Fruit fly (Drosophila melanogaster): ENCODE measurements around the gene Rheb.

Rheb gene

DNA sequence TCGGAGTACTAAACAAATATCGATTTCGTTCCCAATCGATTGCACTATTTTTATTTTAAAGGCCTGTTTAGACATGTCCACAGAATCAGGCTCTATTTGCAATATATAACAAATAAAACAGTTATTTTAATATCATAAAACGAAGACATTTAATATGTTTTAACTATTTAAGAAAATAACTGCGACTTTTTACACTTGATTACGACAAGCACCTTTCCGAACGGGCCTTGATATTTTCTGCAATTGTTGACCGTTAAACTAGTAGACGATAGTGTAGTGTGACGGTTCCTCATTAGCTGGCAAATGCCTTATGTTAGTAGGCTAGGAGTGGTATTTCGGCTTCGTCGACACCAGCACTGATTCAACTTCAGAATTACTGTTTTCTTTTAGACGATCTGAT, at the start of gene Rheb, which contains the start of gene CG2931:
Rheb (plus strand) TSS at position 332 of the 400 bp plus-strand sequence.
CG2931 (minus strand) TSS at position 26 of the 400 bp plus-strand sequence.
- TF ChIP-seq so (GFP tag; IDR thresholded peaks at IDR 0.05) (no peak), CG43689 (GFP tag; IDR thresholded peaks at IDR 0.05) (no peak), pum (GFP tag; optimal IDR thresholded peaks at IDR 0.05) (peak; percentile 53), CG13624 (GFP tag; optimal IDR thresholded peaks at IDR 0.05) (peak; percentile 30), Lim3 (GFP tag; IDR thresholded peaks at IDR 0.05) (no peak), CG12769 (tag; optimal IDR thresholded peaks at IDR 0.05) (no peak), CG30431 (GFP tag; optimal IDR thresholded peaks at IDR 0.05) (no peak), crol (GFP tag; IDR thresholded peaks at IDR 0.05) (no peak), CG8478 (optimal IDR thresholded peaks at IDR 0.05) (no peak), Hr39 (optimal IDR thresholded peaks at IDR 0.05) (no peak), Fer3 (tag; optimal IDR thresholded peaks at IDR 0.05) (peak; percentile 63), Atf6 (GFP tag; IDR thresholded peaks at IDR 0.05) (peak; percentile 67), CG8281 (tag; optimal IDR thresholded peaks at IDR 0.05) (no peak), zen2 (GFP tag; IDR thresholded peaks at IDR 0.05; ENCODE audit: partially characterized antibody) (no peak; the same call in 2 of the 3 replicates), Blimp-1 (GFP tag; optimal IDR thresholded peaks at IDR 0.05) (peak; percentile 60), tll (GFP tag; optimal IDR thresholded peaks at IDR 0.05) (no peak), CG12299 (tag; optimal IDR thresholded peaks at IDR 0.05) (peak; percentile 41), CG8290 (GFP tag; optimal IDR thresholded peaks at IDR 0.05) (peak; percentile 64), CG8290 (tag; optimal IDR thresholded peaks at IDR 0.05) (no peak), en (GFP tag; optimal IDR thresholded peaks at IDR 0.05) (peak; percentile 2), bcd (GFP tag; optimal IDR thresholded peaks at IDR 0.05) (peak; percentile 42), CG17802 (tag; optimal IDR thresholded peaks at IDR 0.05) (peak; percentile 100), Ptx1 (GFP tag; IDR thresholded peaks at IDR 0.05) (peak; percentile 79), NFAT (GFP tag; IDR thresholded peaks at IDR 0.05) (no peak), HmgZ (tag; optimal IDR thresholded peaks at IDR 0.05) (peak; percentile 72), sens-2 (GFP tag; IDR thresholded peaks at IDR 0.05) (no peak), Deaf1 (tag; optimal IDR thresholded peaks at IDR 0.05) (peak; percentile 42), Hey (tag; optimal IDR thresholded peaks at IDR 0.05) (no peak), salm (tag; optimal IDR thresholded peaks at IDR 0.05) (peak; percentile 16), CG1647 (GFP tag; optimal IDR thresholded peaks at IDR 0.05) (peak; percentile 63), sens (GFP tag) (peak; percentile 93), Dek (tag; optimal IDR thresholded peaks at IDR 0.05) (peak; percentile 36), pros (GFP tag; optimal IDR thresholded peaks at IDR 0.05) (no peak), sob (GFP tag; IDR thresholded peaks at IDR 0.05) (peak; percentile 70), Dref (GFP tag; IDR thresholded peaks at IDR 0.05) (peak; percentile 63), cas (GFP tag; IDR thresholded peaks at IDR 0.05) (peak; percentile 48; the same call in 1 of the 2 replicates), Meics (GFP tag; optimal IDR thresholded peaks at IDR 0.05) (peak; percentile 44), sqz (GFP tag; optimal IDR thresholded peaks at IDR 0.05) (no peak), CG17912 (GFP tag; optimal IDR thresholded peaks at IDR 0.05) (no peak), Hr51 (GFP tag; optimal IDR thresholded peaks at IDR 0.05) (peak; percentile 53 to 63), amos (GFP tag; IDR thresholded peaks at IDR 0.05; ENCODE audit: partially characterized antibody) (peak; percentile 76), kah (GFP tag; optimal IDR thresholded peaks at IDR 0.05) (no peak), nau (GFP tag; optimal IDR thresholded peaks at IDR 0.05) (peak; percentile 6), her (GFP tag; optimal IDR thresholded peaks at IDR 0.05) (no peak), fu2 (GFP tag; optimal IDR thresholded peaks at IDR 0.05) (peak; percentile 26), CG14050 (GFP tag; IDR thresholded peaks at IDR 0.05) (no peak), gcm (GFP tag; optimal IDR thresholded peaks at IDR 0.05) (peak; percentile 46), dimm (GFP tag; IDR thresholded peaks at IDR 0.05) (no peak), danr (GFP tag; IDR thresholded peaks at IDR 0.05) (peak; percentile 36; the same call in 1 of the 2 replicates), CG11247 (GFP tag; IDR thresholded peaks at IDR 0.05) (peak; percentile 47), pzg (GFP tag; optimal IDR thresholded peaks at IDR 0.05) (peak; percentile 89), dmrt99B (tag; optimal IDR thresholded peaks at IDR 0.05) (no peak)
